Fruit fly (Drosophila melanogaster): Measurements from ENCODE around the gene ATPsynO.

Gene ATPsynO

dm6 chr3R:15265406-15266040 lies at the start of gene ATPsynO:
Gene ATPsynO (plus strand): TSS chr3R:15265591.
- TF ChIP-seq EcR (GFP tag; optimal IDR thresholded peaks at IDR 0.05) (no peak), usp (GFP tag; optimal IDR thresholded peaks at IDR 0.05) (no peak), pan (optimal IDR thresholded peaks at IDR 0.05) (no peak), psq (optimal IDR thresholded peaks at IDR 0.05) (no peak), Dll (optimal IDR thresholded peaks at IDR 0.05) (no peak), CG8478 (optimal IDR thresholded peaks at IDR 0.05) (no peak)

dm6 chr3R:15218824-15219576 lies 46.4 kb upstream of the ATPsynO start, which contains the start of the genes SIDL and CG12241:
Gene SIDL (minus strand): TSS chr3R:15218874.
Gene CG12241 (plus strand): TSS chr3R:15219256.
- TF ChIP-seq EcR (GFP tag; optimal IDR thresholded peaks at IDR 0.05) (no peak), usp (GFP tag; optimal IDR thresholded peaks at IDR 0.05) (no peak), pan (optimal IDR thresholded peaks at IDR 0.05) (no peak), psq (optimal IDR thresholded peaks at IDR 0.05) (no peak), Dll (optimal IDR thresholded peaks at IDR 0.05) (no peak), CG8478 (optimal IDR thresholded peaks at IDR 0.05) (no peak)

- no peak for TF ChIP-seq usp (GFP tag; optimal IDR thresholded peaks at IDR 0.05)
- TF ChIP-seq CG8478 (optimal IDR thresholded peaks at IDR 0.05), result no peak
- TF ChIP-seq Dll (optimal IDR thresholded peaks at IDR 0.05), result no peak
- TF ChIP-seq EcR (GFP tag; optimal IDR thresholded peaks at IDR 0.05), result no peak
- TF ChIP-seq psq (optimal IDR thresholded peaks at IDR 0.05), result no peak
- no peak for TF ChIP-seq pan (optimal IDR thresholded peaks at IDR 0.05)
Observed at dm6 chr3R:15222973-15223372, 42.4 kb upstream of the ATPsynO start, which contains the start of gene Polr2G. Gene Polr2G (minus strand): TSS chr3R:15223180.

- no peak for TF ChIP-seq CG8478 (optimal IDR thresholded peaks at IDR 0.05)
- TF ChIP-seq Dll (optimal IDR thresholded peaks at IDR 0.05), result no peak
- TF ChIP-seq EcR (GFP tag; optimal IDR thresholded peaks at IDR 0.05), result no peak
- no peak for TF ChIP-seq pan (optimal IDR thresholded peaks at IDR 0.05)
- no peak for TF ChIP-seq psq (optimal IDR thresholded peaks at IDR 0.05)
- TF ChIP-seq usp (GFP tag; optimal IDR thresholded peaks at IDR 0.05), result no peak
Observed at dm6 chr3R:15225279-15225730, 40.1 kb upstream of the ATPsynO start, which contains the start of the genes CG31344 and Caf1-55. Gene CG31344 (minus strand): TSS chr3R:15225329. Gene Caf1-55 (plus strand): TSS chr3R:15225576.

- TF ChIP-seq pan (optimal IDR thresholded peaks at IDR 0.05) (peak; percentile 98), EcR (GFP tag; optimal IDR thresholded peaks at IDR 0.05) (no peak)
Observed at dm6 chr3R:15229329-15229876, 36.0 kb upstream of the ATPsynO start, which contains the start of the genes Art3 and mRpS10. Gene Art3 (minus strand): TSS chr3R:15229408. Gene mRpS10 (plus strand): TSS chr3R:15229665.

dm6 chr3R:15230285-15230684 lies 35.1 kb upstream of the ATPsynO start, which contains the start of gene CG34316:
Gene CG34316 (plus strand): TSS chr3R:15230585.
- no peak for TF ChIP-seq CG8478 (optimal IDR thresholded peaks at IDR 0.05)
- TF ChIP-seq pan (optimal IDR thresholded peaks at IDR 0.05), result no peak
- no peak for TF ChIP-seq usp (GFP tag; optimal IDR thresholded peaks at IDR 0.05)
- TF ChIP-seq Dll (optimal IDR thresholded peaks at IDR 0.05), result no peak
- TF ChIP-seq psq (optimal IDR thresholded peaks at IDR 0.05), result no peak
- no peak for TF ChIP-seq EcR (GFP tag; optimal IDR thresholded peaks at IDR 0.05)

dm6 chr3R:15231635-15232138 lies 33.7 kb upstream of the ATPsynO start:
- TF ChIP-seq psq (optimal IDR thresholded peaks at IDR 0.05) (no peak), CG8478 (optimal IDR thresholded peaks at IDR 0.05) (no peak), EcR (GFP tag; optimal IDR thresholded peaks at IDR 0.05) (no peak), pan (optimal IDR thresholded peaks at IDR 0.05) (no peak), usp (GFP tag; optimal IDR thresholded peaks at IDR 0.05) (no peak), Dll (optimal IDR thresholded peaks at IDR 0.05) (no peak)

- no peak for TF ChIP-seq Dll (optimal IDR thresholded peaks at IDR 0.05)
- TF ChIP-seq pan (optimal IDR thresholded peaks at IDR 0.05), result no peak
- TF ChIP-seq psq (optimal IDR thresholded peaks at IDR 0.05), result no peak
- TF ChIP-seq usp (GFP tag; optimal IDR thresholded peaks at IDR 0.05), result no peak
- no peak for TF ChIP-seq CG8478 (optimal IDR thresholded peaks at IDR 0.05)
- no peak for TF ChIP-seq EcR (GFP tag; optimal IDR thresholded peaks at IDR 0.05)
Observed at dm6 chr3R:15242186-15243045, 23.0 kb upstream of the ATPsynO start, which contains the start of the genes tefu and Hsc70-4. Gene tefu (minus strand): TSS chr3R:15242236. Gene Hsc70-4 (plus strand): TSS chr3R:15242687.

- TF ChIP-seq usp (GFP tag; optimal IDR thresholded peaks at IDR 0.05) (no peak), Dll (optimal IDR thresholded peaks at IDR 0.05) (no peak), psq (optimal IDR thresholded peaks at IDR 0.05) (no peak), pan (optimal IDR thresholded peaks at IDR 0.05) (no peak), CG8478 (optimal IDR thresholded peaks at IDR 0.05) (no peak), EcR (GFP tag; optimal IDR thresholded peaks at IDR 0.05) (no peak)
Observed at dm6 chr3R:15243046-15243356, 22.4 kb upstream of the ATPsynO start.

dm6 chr3R:15243452-15243851 lies 21.9 kb upstream of the ATPsynO start:
- TF ChIP-seq pan (optimal IDR thresholded peaks at IDR 0.05) (no peak), CG8478 (optimal IDR thresholded peaks at IDR 0.05) (peak; percentile 65)

dm6 chr3R:15246601-15247000 lies 18.8 kb upstream of the ATPsynO start:
- TF ChIP-seq psq (optimal IDR thresholded peaks at IDR 0.05) (no peak), Dll (optimal IDR thresholded peaks at IDR 0.05) (no peak), EcR (GFP tag; optimal IDR thresholded peaks at IDR 0.05) (no peak), usp (GFP tag; optimal IDR thresholded peaks at IDR 0.05) (no peak), CG8478 (optimal IDR thresholded peaks at IDR 0.05) (no peak), pan (optimal IDR thresholded peaks at IDR 0.05) (no peak)
